Worm (Caenorhabditis elegans): ENCODE results near the gene ift-43.
A peak's percentile ranks its signal among the peaks of the same experiment; 100 is the strongest.

Gene ift-43

DNA sequence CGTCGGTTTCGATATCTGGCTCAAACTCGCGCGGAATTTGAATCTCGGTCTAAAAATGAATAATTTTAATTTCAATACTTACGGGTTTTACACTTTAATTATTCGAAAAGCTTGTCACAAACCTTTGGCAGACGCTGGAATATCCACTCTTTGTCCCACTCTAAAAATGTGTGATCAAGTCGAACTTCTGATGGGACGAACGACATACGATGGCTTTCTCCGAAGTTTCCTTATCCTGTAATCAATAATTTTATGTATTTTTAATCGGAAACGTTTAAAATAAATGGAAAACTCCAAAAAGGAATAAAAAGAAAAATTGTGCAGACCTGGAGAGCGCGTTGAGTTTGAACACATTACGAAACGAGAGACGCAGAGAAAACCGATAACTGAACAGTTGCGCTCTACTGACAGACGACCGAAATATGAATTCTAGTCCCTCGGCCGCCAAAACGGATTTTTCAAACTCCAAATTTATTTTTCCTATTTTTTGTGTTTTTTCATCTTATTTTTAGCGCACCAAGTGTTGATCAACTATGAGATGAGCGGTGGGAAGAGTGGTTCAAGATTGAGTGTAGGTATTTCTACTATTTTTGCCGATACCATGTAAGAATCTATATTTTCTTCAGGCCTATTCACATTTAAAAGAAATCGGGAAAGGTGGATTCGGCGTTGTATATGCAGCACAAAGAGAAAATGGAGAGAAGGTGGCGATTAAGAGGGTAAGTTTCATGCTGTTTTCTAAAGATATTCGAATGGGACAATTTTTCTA lies 11.2 kb downstream of the ift-43 start, which contains the start of the genes sam-4, F59E12.17 and zyg-1 (continued):
- TF ChIP-seq madf-10 (tag; optimal IDR thresholded peaks at IDR 0.05): no peak
- TF ChIP-seq lag-1 (GFP tag; IDR thresholded peaks at IDR 0.05): no peak
- TF ChIP-seq ama-1 (optimal IDR thresholded peaks at IDR 0.05): no peak
- no peak for TF ChIP-seq ama-1 (GFP tag; optimal IDR thresholded peaks at IDR 0.05)
- TF ChIP-seq mel-28 (tag; optimal IDR thresholded peaks at IDR 0.05; ENCODE audit: borderline replicate concordance): no peak
- no peak for TF ChIP-seq zim-3 (tag; optimal IDR thresholded peaks at IDR 0.05)
- TF ChIP-seq fkh-3 (tag; optimal IDR thresholded peaks at IDR 0.05): no peak
- TF ChIP-seq tbp1 (GFP tag; optimal IDR thresholded peaks at IDR 0.05): peak; percentile 48
- TF ChIP-seq sea-2 (GFP tag; IDR thresholded peaks at IDR 0.05): no peak
- TF ChIP-seq nhr-120 (GFP tag; IDR thresholded peaks at IDR 0.05): no peak
- peak; percentile 7 for TF ChIP-seq athp-1 (tag; optimal IDR thresholded peaks at IDR 0.05)
- TF ChIP-seq ztf-18 (tag; optimal IDR thresholded peaks at IDR 0.05): peak; percentile 39
- TF ChIP-seq T26A5.8 (tag; optimal IDR thresholded peaks at IDR 0.05): no peak
- TF ChIP-seq F23B12.7 (tag; optimal IDR thresholded peaks at IDR 0.05; ENCODE audit: insufficient read depth): peak; percentile 83
- TF ChIP-seq nfyb-1 (GFP tag; IDR thresholded peaks at IDR 0.05): peak; percentile 38; the same call in 1 of the 2 replicates
- TF ChIP-seq hlh-26 (GFP tag; conservative IDR thresholded peaks at IDR 0.05): no peak
- peak; percentile 57 for TF ChIP-seq F33H1.4 (GFP tag; IDR thresholded peaks at IDR 0.05)
- no peak for TF ChIP-seq F22D6.2 (tag; optimal IDR thresholded peaks at IDR 0.05)
- no peak for TF ChIP-seq nfya-2 (GFP tag; IDR thresholded peaks at IDR 0.05)
- TF ChIP-seq zfh-2 (GFP tag; conservative IDR thresholded peaks at IDR 0.05): no peak
- TF ChIP-seq ztf-6 (GFP tag; IDR thresholded peaks at IDR 0.05): no peak
- no peak for TF ChIP-seq B0035.1 (tag; optimal IDR thresholded peaks at IDR 0.05)
- TF ChIP-seq ceh-100 (GFP tag; IDR thresholded peaks at IDR 0.05): peak; percentile 22; the same call in 1 of the 2 replicates
- TF ChIP-seq cebp-2 (GFP tag; IDR thresholded peaks at IDR 0.05): no peak
- peak; percentile 64 for TF ChIP-seq ceh-27 (GFP tag; optimal IDR thresholded peaks at IDR 0.05)
- TF ChIP-seq Y53F4B.3 (GFP tag; IDR thresholded peaks at IDR 0.05): no peak
- 0 out of 2 replicates have a peak, but pooled peaks have one; percentile 60 for TF ChIP-seq ztf-25 (GFP tag; IDR thresholded peaks at IDR 0.05)
- peak in 1 of 3 experiments; percentile 64 for TF ChIP-seq lin-35 (GFP tag; optimal IDR thresholded peaks at IDR 0.05)
- no peak for TF ChIP-seq snpc-1.1 (tag; optimal IDR thresholded peaks at IDR 0.05; ENCODE audit: insufficient read depth)
- TF ChIP-seq gei-17 (GFP tag; optimal IDR thresholded peaks at IDR 0.05): no peak
- no peak for TF ChIP-seq Y79H2A.3 (GFP tag; conservative IDR thresholded peaks at IDR 0.05)
- TF ChIP-seq ccch-3 (GFP tag; optimal IDR thresholded peaks at IDR 0.05): no peak
- no peak for TF ChIP-seq ceh-40 (GFP tag; IDR thresholded peaks at IDR 0.05)
- no peak for TF ChIP-seq snpc-4 (GFP tag; optimal IDR thresholded peaks at IDR 0.05)
- peak; percentile 13 to 46 (median 32) for TF ChIP-seq snpc-4 (tag; optimal IDR thresholded peaks at IDR 0.05)
- TF ChIP-seq tlf-1 (GFP tag; optimal IDR thresholded peaks at IDR 0.05): no peak
- no peak for TF ChIP-seq akir-1 (GFP tag; optimal IDR thresholded peaks at IDR 0.05)
- TF ChIP-seq rec-8 (tag; optimal IDR thresholded peaks at IDR 0.05): no peak
- peak; percentile 4 for TF ChIP-seq nhr-80 (tag; optimal IDR thresholded peaks at IDR 0.05)
- TF ChIP-seq B0019.2 (GFP tag; conservative IDR thresholded peaks at IDR 0.05): peak; percentile 73
- peak; percentile 1 for TF ChIP-seq xnd-1 (tag; optimal IDR thresholded peaks at IDR 0.05)
- TF ChIP-seq ztf-26 (tag; optimal IDR thresholded peaks at IDR 0.05): no peak
- no peak for TF ChIP-seq chd-7 (tag; optimal IDR thresholded peaks at IDR 0.05)
- no peak for TF ChIP-seq Y53G8AR.9 (GFP tag; conservative IDR thresholded peaks at IDR 0.05)
- TF ChIP-seq snpc-3.4 (tag; optimal IDR thresholded peaks at IDR 0.05): peak; percentile 74
- TF ChIP-seq mxl-1 (tag; optimal IDR thresholded peaks at IDR 0.05): no peak
- no peak for TF ChIP-seq hsf-1 (GFP tag; IDR thresholded peaks at IDR 0.05)
- TF ChIP-seq nhr-179 (tag; optimal IDR thresholded peaks at IDR 0.05): no peak

All from whole organism, young adult.